Worm (Caenorhabditis elegans): ENCODE results near the gene Y55B1AR.4.

DNA sequence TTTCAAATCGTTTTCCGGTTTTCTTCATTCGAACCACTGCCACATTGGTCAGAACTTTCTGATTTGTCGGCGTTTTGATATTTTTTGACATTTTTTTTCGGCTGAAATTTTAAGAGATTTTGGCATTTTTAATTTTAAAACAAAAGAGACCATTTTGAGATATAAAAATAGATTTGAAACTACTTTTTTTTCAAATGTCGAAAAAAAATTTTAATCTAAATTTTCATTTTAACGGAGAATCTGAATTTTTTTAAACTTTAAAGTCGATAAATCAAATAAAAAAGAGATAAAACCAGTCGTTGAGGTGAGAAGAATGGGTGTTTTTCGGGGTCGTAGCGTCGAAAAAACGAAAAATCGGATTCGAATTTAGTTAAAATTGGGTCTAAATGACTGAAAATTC is 33.0 kb upstream of the Y55B1AR.4 start, which contains the start of gene sbds-1:
- TF ChIP-seq pat-9 (tag; optimal IDR thresholded peaks at IDR 0.05) = no peak
- no peak for TF ChIP-seq dve-1 (tag; optimal IDR thresholded peaks at IDR 0.05)
